Fruit fly (Drosophila melanogaster): ENCODE measurements around the gene CG18764.

The CG18764 gene

DNA sequence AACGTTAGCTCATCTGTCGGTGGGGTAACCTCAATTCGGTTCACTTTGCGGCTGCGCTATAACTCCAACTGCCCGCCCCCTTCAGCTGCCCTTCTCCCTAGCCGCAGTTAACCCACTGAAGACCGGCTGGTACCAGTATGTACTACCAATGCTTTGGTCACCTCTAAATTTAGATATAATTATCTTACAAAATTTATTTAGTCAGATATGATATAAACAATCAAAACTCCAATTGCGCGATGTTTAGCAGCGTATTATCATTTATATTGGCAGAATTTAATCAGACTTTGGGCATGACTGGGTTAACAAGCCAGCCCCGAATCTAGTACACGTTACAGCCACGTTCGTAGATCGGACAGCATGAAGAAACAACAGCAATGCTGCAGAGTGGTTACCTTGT is 35.0 kb downstream of the CG18764 start (continued):
- TF ChIP-seq dan (GFP tag; IDR thresholded peaks at IDR 0.05) (no peak), gsb-n (tag; optimal IDR thresholded peaks at IDR 0.05) (peak; percentile 17), tgo (GFP tag; IDR thresholded peaks at IDR 0.05) (peak; percentile 44; the same call in 1 of the 3 replicates), ftz-f1 (GFP tag; optimal IDR thresholded peaks at IDR 0.05) (no peak), zfh1 (GFP tag; IDR thresholded peaks at IDR 0.05) (0 out of 3 replicates have a peak, but pooled peaks have one; percentile 28), scrt (GFP tag; optimal IDR thresholded peaks at IDR 0.05) (peak; percentile 53), Oli (tag; optimal IDR thresholded peaks at IDR 0.05) (peak; percentile 71), hkb (optimal IDR thresholded peaks at IDR 0.05) (no peak), hkb (GFP tag; IDR thresholded peaks at IDR 0.05) (peak; percentile 64), CG12391 (tag; optimal IDR thresholded peaks at IDR 0.05) (peak; percentile 59), CG10147 (GFP tag; optimal IDR thresholded peaks at IDR 0.05) (peak; percentile 57), Eip74EF (GFP tag; optimal IDR thresholded peaks at IDR 0.05) (peak in 1 of 2 experiments; percentile 38), CG12299 (tag; optimal IDR thresholded peaks at IDR 0.05) (no peak), fu2 (GFP tag; optimal IDR thresholded peaks at IDR 0.05) (no peak), lab (GFP tag; optimal IDR thresholded peaks at IDR 0.05) (peak; percentile 65), sob (GFP tag; IDR thresholded peaks at IDR 0.05) (peak; percentile 58; the same call in 1 of the 2 replicates), dmrt99B (tag; optimal IDR thresholded peaks at IDR 0.05) (peak; percentile 80), CG8290 (GFP tag; optimal IDR thresholded peaks at IDR 0.05) (no peak), CG8290 (tag; optimal IDR thresholded peaks at IDR 0.05) (peak in 1 of 2 experiments; percentile 57), CG10366 (GFP tag; IDR thresholded peaks at IDR 0.05) (peak; percentile 29; the same call in 1 of the 2 replicates), Atf6 (GFP tag; IDR thresholded peaks at IDR 0.05) (peak; percentile 60; the same call in 1 of the 2 replicates), CG4854 (GFP tag; optimal IDR thresholded peaks at IDR 0.05) (peak; percentile 8), odd (GFP tag; optimal IDR thresholded peaks at IDR 0.05) (peak; percentile 42), CG11695 (GFP tag; IDR thresholded peaks at IDR 0.05) (peak; percentile 57; the same call in 1 of the 3 replicates), caup (GFP tag; optimal IDR thresholded peaks at IDR 0.05; ENCODE audit: severe bottlenecking) (peak; percentile 30), CG3065 (GFP tag; optimal IDR thresholded peaks at IDR 0.05) (no peak), row (GFP tag; IDR thresholded peaks at IDR 0.05) (peak; percentile 64), nmo (GFP tag; optimal IDR thresholded peaks at IDR 0.05) (peak; percentile 54), CG34224 (GFP tag; IDR thresholded peaks at IDR 0.05; ENCODE audit: partially characterized antibody) (no peak), CG6683 (GFP tag; optimal IDR thresholded peaks at IDR 0.05) (peak; percentile 7), Fer3 (tag; optimal IDR thresholded peaks at IDR 0.05) (peak; percentile 55), fd102C (GFP tag; optimal IDR thresholded peaks at IDR 0.05) (no peak), gcm (GFP tag; optimal IDR thresholded peaks at IDR 0.05) (peak; percentile 29), CG10654 (GFP tag; optimal IDR thresholded peaks at IDR 0.05) (peak; percentile 4), cwo (GFP tag; optimal IDR thresholded peaks at IDR 0.05) (peak; percentile 64), ewg (GFP tag; optimal IDR thresholded peaks at IDR 0.05) (peak; percentile 31), Hmx (GFP tag; optimal IDR thresholded peaks at IDR 0.05) (no peak), HHEX (GFP tag; optimal IDR thresholded peaks at IDR 0.05) (peak; percentile 38), yki (optimal IDR thresholded peaks at IDR 0.05) (no peak), CG8924 (tag; optimal IDR thresholded peaks at IDR 0.05) (peak; percentile 64), Ssrp (tag; optimal IDR thresholded peaks at IDR 0.05) (peak; percentile 47), CG7372 (GFP tag; IDR thresholded peaks at IDR 0.05) (0 out of 2 replicates have a peak, but pooled peaks have one; percentile 20), CG3407 (GFP tag; optimal IDR thresholded peaks at IDR 0.05) (peak; percentile 14), Nf-YB (GFP tag; optimal IDR thresholded peaks at IDR 0.05) (peak; percentile 14), Lim3 (GFP tag; IDR thresholded peaks at IDR 0.05) (0 out of 2 replicates have a peak, but pooled peaks have one; percentile 13), NFAT (GFP tag; IDR thresholded peaks at IDR 0.05) (0 out of 2 replicates have a peak, but pooled peaks have one; percentile 25), ase (GFP tag; IDR thresholded peaks at IDR 0.05) (peak; percentile 48; the same call in 1 of the 3 replicates), Sox102F (GFP tag; optimal IDR thresholded peaks at IDR 0.05) (peak; percentile 66), CG32532 (GFP tag; IDR thresholded peaks at IDR 0.05) (peak; percentile 38; the same call in 1 of the 2 replicates), tll (GFP tag; optimal IDR thresholded peaks at IDR 0.05) (no peak)
